Fruit fly (Drosophila melanogaster) Kc167 (cell line): ENCODE data around the gene upd3.

ENCODE experiments used
- Myc ChIP-seq: fragments of >200 bp; optimal IDR thresholded peaks from 2 replicates; lab custom pipeline; 2017; ENCODE audit warnings: missing external identifiers
- Sin3A ChIP-seq: fragments of >200 bp; optimal IDR thresholded peaks from 2 replicates; lab custom pipeline; 2018; ENCODE audit warnings: missing external identifiers
- h ChIP-seq: fragments of >200 bp; optimal IDR thresholded peaks from 3 replicates; lab custom pipeline; 2018; ENCODE audit warnings: missing external identifiers
- insv ChIP-seq: fragments of >200 bp; optimal IDR thresholded peaks from 3 replicates; lab custom pipeline; 2018; ENCODE audit warnings: missing external identifiers
- psq ChIP-seq: fragments of >200 bp; optimal IDR thresholded peaks from 2 replicates; lab custom pipeline; 2017; ENCODE audit warnings: missing external identifiers
- ttk ChIP-seq: sonication (Bioruptor generic); optimal IDR thresholded peaks from 2 replicates; lab custom pipeline; 2017; ENCODE audit warnings: missing external identifiers

The upd3 gene

dm6 chrX:18253773-18254172 is 23.3 kb upstream of the upd3 start:
- TF ChIP-seq insv (lab: Kevin White, UChicago) = no peak
- TF ChIP-seq Myc (lab: Kevin White, UChicago) = no peak
- TF ChIP-seq ttk (lab: Kevin White, UChicago) = no peak
- no peak for TF ChIP-seq psq
- TF ChIP-seq h (lab: Kevin White, UChicago) = no peak
- TF ChIP-seq Sin3A = no peak

dm6 chrX:18254465-18254864 is 22.6 kb upstream of the upd3 start:
- TF ChIP-seq psq (no peak), Myc (lab: Kevin White, UChicago) (no peak), h (lab: Kevin White, UChicago) (no peak), insv (lab: Kevin White, UChicago) (no peak), Sin3A (no peak), ttk (lab: Kevin White, UChicago) (no peak)

dm6 chrX:18256244-18256885 is 20.7 kb upstream of the upd3 start:
- no peak for TF ChIP-seq Sin3A
- no peak for TF ChIP-seq h (lab: Kevin White, UChicago)
- no peak for TF ChIP-seq Myc (lab: Kevin White, UChicago)
- TF ChIP-seq ttk (lab: Kevin White, UChicago) = no peak
- TF ChIP-seq psq = no peak
- TF ChIP-seq insv (lab: Kevin White, UChicago) = no peak

- TF ChIP-seq h (lab: Kevin White, UChicago) (no peak), insv (lab: Kevin White, UChicago) (no peak), ttk (lab: Kevin White, UChicago) (no peak), Sin3A (no peak), psq (no peak), Myc (lab: Kevin White, UChicago) (no peak)
Observed at dm6 chrX:18259417-18259816, 17.6 kb upstream of the upd3 start, which contains the start of gene CG15059. TSS of gene CG15059 (minus strand) at chrX:18259517.

dm6 chrX:18259984-18260550 is 17.0 kb upstream of the upd3 start:
- TF ChIP-seq h (lab: Kevin White, UChicago) (no peak), Sin3A (no peak), insv (lab: Kevin White, UChicago) (no peak), Myc (lab: Kevin White, UChicago) (no peak), psq (no peak), ttk (lab: Kevin White, UChicago) (no peak)

dm6 chrX:18261494-18261893 is 15.5 kb upstream of the upd3 start:
- TF ChIP-seq ttk (lab: Kevin White, UChicago) (no peak), Myc (lab: Kevin White, UChicago) (no peak), h (lab: Kevin White, UChicago) (no peak), psq (no peak), Sin3A (no peak), insv (lab: Kevin White, UChicago) (no peak)

dm6 chrX:18262151-18262550 is 14.9 kb upstream of the upd3 start:
- TF ChIP-seq Myc (lab: Kevin White, UChicago) (no peak), ttk (lab: Kevin White, UChicago) (no peak), insv (lab: Kevin White, UChicago) (no peak), h (lab: Kevin White, UChicago) (no peak), Sin3A (no peak), psq (no peak)

dm6 chrX:18263382-18263781 is 13.7 kb upstream of the upd3 start:
- TF ChIP-seq ttk (lab: Kevin White, UChicago) (no peak), psq (no peak), Sin3A (no peak), Myc (lab: Kevin White, UChicago) (no peak), h (lab: Kevin White, UChicago) (no peak), insv (lab: Kevin White, UChicago) (no peak)

- no peak for TF ChIP-seq psq
- TF ChIP-seq h (lab: Kevin White, UChicago) = no peak
- TF ChIP-seq insv (lab: Kevin White, UChicago) = no peak
- TF ChIP-seq Sin3A = no peak
- no peak for TF ChIP-seq ttk (lab: Kevin White, UChicago)
- no peak for TF ChIP-seq Myc (lab: Kevin White, UChicago)
Observed at dm6 chrX:18266846-18267245, 10.2 kb upstream of the upd3 start.

dm6 chrX:18272422-18272821 is 4.6 kb upstream of the upd3 start:
- TF ChIP-seq psq = no peak

dm6 chrX:18273180-18274016 is 3.6 kb upstream of the upd3 start:
- TF ChIP-seq Myc (lab: Kevin White, UChicago) (no peak), insv (lab: Kevin White, UChicago) (no peak), ttk (lab: Kevin White, UChicago) (no peak), h (lab: Kevin White, UChicago) (no peak), Sin3A (no peak), psq (no peak)

dm6 chrX:18275902-18276301 is 1.1 kb upstream of the upd3 start:
- no peak for TF ChIP-seq h (lab: Kevin White, UChicago)
- no peak for TF ChIP-seq psq
- no peak for TF ChIP-seq Myc (lab: Kevin White, UChicago)
- TF ChIP-seq ttk (lab: Kevin White, UChicago) = no peak
- no peak for TF ChIP-seq insv (lab: Kevin White, UChicago)
- no peak for TF ChIP-seq Sin3A
